Worm (Caenorhabditis elegans): Measurements from ENCODE around the gene cyp-34A6.

ce11 chrV:3984178-3984577, 23.0 kb upstream of the cyp-34A6 start, which contains the start of gene nlp-29:
- TF ChIP-seq hmbx-1 (tag; optimal IDR thresholded peaks at IDR 0.05) (no peak), ama-1 (optimal IDR thresholded peaks at IDR 0.05) (no peak), pes-1 (GFP tag; IDR thresholded peaks at IDR 0.05) (no peak), F13C5.2 (tag; optimal IDR thresholded peaks at IDR 0.05) (no peak), tbx-37 (GFP tag; conservative IDR thresholded peaks at IDR 0.05) (no peak), tra-4 (tag; optimal IDR thresholded peaks at IDR 0.05) (no peak), flt-1 (GFP tag; IDR thresholded peaks at IDR 0.05) (no peak), ceh-36 (tag; optimal IDR thresholded peaks at IDR 0.05) (no peak), B0310.2 (tag; optimal IDR thresholded peaks at IDR 0.05) (no peak), sea-1 (GFP tag; conservative IDR thresholded peaks at IDR 0.05) (no peak), tbx-11 (GFP tag; IDR thresholded peaks at IDR 0.05) (no peak), aly-1 (tag; optimal IDR thresholded peaks at IDR 0.05) (no peak), ceh-13 (GFP tag; optimal IDR thresholded peaks at IDR 0.05) (no peak)

Measured in whole organism, early embryonic.